Fruit fly (Drosophila melanogaster): ENCODE results near the gene Idh3g.

Gene Idh3g

dm6 chr3R:25680528-25680927 lies at the start of gene Idh3g, which contains the start of gene CG4743 (continued):
- TF ChIP-seq pdm3 (GFP tag; optimal IDR thresholded peaks at IDR 0.05) (peak; percentile 95), CG34406 (GFP tag; optimal IDR thresholded peaks at IDR 0.05) (peak; percentile 97), Met (GFP tag; optimal IDR thresholded peaks at IDR 0.05) (peak; percentile 94), CG4318 (GFP tag; optimal IDR thresholded peaks at IDR 0.05) (peak; percentile 86), fd59A (GFP tag; optimal IDR thresholded peaks at IDR 0.05) (peak; percentile 90), CG6792 (GFP tag; optimal IDR thresholded peaks at IDR 0.05) (peak; percentile 96), Hr38 (GFP tag; optimal IDR thresholded peaks at IDR 0.05) (no peak), CG8319 (GFP tag; optimal IDR thresholded peaks at IDR 0.05) (peak; percentile 90)

- no peak for TF ChIP-seq fd85E (GFP tag; optimal IDR thresholded peaks at IDR 0.05)
- TF ChIP-seq topi (GFP tag; optimal IDR thresholded peaks at IDR 0.05): peak; percentile 45
- peak; percentile 5 to 49 for TF ChIP-seq ss (GFP tag; optimal IDR thresholded peaks at IDR 0.05)
- TF ChIP-seq CG11294 (GFP tag; IDR thresholded peaks at IDR 0.05): no peak
- TF ChIP-seq CG1621 (tag; optimal IDR thresholded peaks at IDR 0.05): no peak
- TF ChIP-seq Hr38 (GFP tag; optimal IDR thresholded peaks at IDR 0.05): no peak
- TF ChIP-seq CG3919 (GFP tag; optimal IDR thresholded peaks at IDR 0.05): peak; percentile 15
- peak; percentile 25; the same call in 1 of the 3 replicates for TF ChIP-seq CG6163 (GFP tag; IDR thresholded peaks at IDR 0.05)
- TF ChIP-seq CG3032 (tag; optimal IDR thresholded peaks at IDR 0.05): peak; percentile 33
- peak; percentile 33 for TF ChIP-seq CG11902 (GFP tag; optimal IDR thresholded peaks at IDR 0.05)
- peak; percentile 48 for TF ChIP-seq cyc (GFP tag; optimal IDR thresholded peaks at IDR 0.05)
- peak; percentile 55 for TF ChIP-seq svp (GFP tag)
- TF ChIP-seq Ets21C (GFP tag; optimal IDR thresholded peaks at IDR 0.05): no peak
- TF ChIP-seq CG8632 (GFP tag; optimal IDR thresholded peaks at IDR 0.05): no peak
- TF ChIP-seq CG8119 (GFP tag; IDR thresholded peaks at IDR 0.05): no peak
- TF ChIP-seq Hr39 (GFP tag; optimal IDR thresholded peaks at IDR 0.05): peak; percentile 43
- TF ChIP-seq OdsH (GFP tag; optimal IDR thresholded peaks at IDR 0.05): no peak
- TF ChIP-seq spab (GFP tag; optimal IDR thresholded peaks at IDR 0.05): peak; percentile 18
- peak; percentile 46 for TF ChIP-seq Met (GFP tag; optimal IDR thresholded peaks at IDR 0.05)
- peak; percentile 37 for TF ChIP-seq Sox102F (GFP tag; optimal IDR thresholded peaks at IDR 0.05)
- TF ChIP-seq CG34406 (GFP tag; optimal IDR thresholded peaks at IDR 0.05): no peak
- TF ChIP-seq Gug (GFP tag; IDR thresholded peaks at IDR 0.05): no peak
- no peak for TF ChIP-seq Eip93F (GFP tag; optimal IDR thresholded peaks at IDR 0.05)
- TF ChIP-seq CG11762 (GFP tag; optimal IDR thresholded peaks at IDR 0.05; ENCODE audit: insufficient read depth): peak; percentile 17
- TF ChIP-seq CG8319 (GFP tag; optimal IDR thresholded peaks at IDR 0.05): no peak
- no peak for TF ChIP-seq CG6854 (GFP tag; optimal IDR thresholded peaks at IDR 0.05)
- no peak for TF ChIP-seq CG9139 (GFP tag; optimal IDR thresholded peaks at IDR 0.05)
- peak; percentile 13 for TF ChIP-seq fd59A (GFP tag; optimal IDR thresholded peaks at IDR 0.05)
- no peak for TF ChIP-seq CG6808 (GFP tag; optimal IDR thresholded peaks at IDR 0.05)
- no peak for TF ChIP-seq CG32006 (GFP tag; optimal IDR thresholded peaks at IDR 0.05)
- TF ChIP-seq CG31627 (GFP tag; optimal IDR thresholded peaks at IDR 0.05): peak; percentile 33
- TF ChIP-seq salr (GFP tag; optimal IDR thresholded peaks at IDR 0.05): no peak
- no peak for TF ChIP-seq eg (GFP tag; IDR thresholded peaks at IDR 0.05)
- TF ChIP-seq net (GFP tag; optimal IDR thresholded peaks at IDR 0.05): no peak
- peak; percentile 15 for TF ChIP-seq Ets96B (tag; optimal IDR thresholded peaks at IDR 0.05)
- TF ChIP-seq CG4318 (GFP tag; optimal IDR thresholded peaks at IDR 0.05): no peak
- peak; percentile 14 for TF ChIP-seq achi (GFP tag; optimal IDR thresholded peaks at IDR 0.05)
- TF ChIP-seq esn (GFP tag; optimal IDR thresholded peaks at IDR 0.05): peak; percentile 55
- TF ChIP-seq Hr4 (GFP tag; optimal IDR thresholded peaks at IDR 0.05): no peak
- TF ChIP-seq dac (GFP tag; optimal IDR thresholded peaks at IDR 0.05): no peak
- TF ChIP-seq Lpt (GFP tag; optimal IDR thresholded peaks at IDR 0.05): no peak
- TF ChIP-seq pdm3 (GFP tag; optimal IDR thresholded peaks at IDR 0.05): no peak
- peak; percentile 45 for TF ChIP-seq Smox (GFP tag; optimal IDR thresholded peaks at IDR 0.05)
- no peak for TF ChIP-seq vri (GFP tag; optimal IDR thresholded peaks at IDR 0.05)
- TF ChIP-seq CG6276 (GFP tag; optimal IDR thresholded peaks at IDR 0.05): no peak
- TF ChIP-seq dsx (GFP tag; optimal IDR thresholded peaks at IDR 0.05; ENCODE audit: poor library complexity, severe bottlenecking): no peak
- no peak for TF ChIP-seq CG15336 (GFP tag; IDR thresholded peaks at IDR 0.05)
- peak; percentile 47 for TF ChIP-seq CG6792 (GFP tag; optimal IDR thresholded peaks at IDR 0.05)
- no peak for TF ChIP-seq Blimp-1 (GFP tag; optimal IDR thresholded peaks at IDR 0.05)
Observed at dm6 chr3R:25631079-25631478, 49.6 kb upstream of the Idh3g start.

All from whole organism, prepupa.